Fruit fly (Drosophila melanogaster) ovary, adult (tissue): ENCODE results near the gene CG13031.

Experiments used
- CG17801 ChIP-seq: fragments of 200-800 bp; optimal IDR thresholded peaks from 2 replicates; lab custom pipeline; 2019; ENCODE audit warnings: missing biosample characterization, mild to moderate bottlenecking, missing genetic modification characterization, moderate library complexity; ENCODE audit not compliant: partially characterized antibody

Gene CG13031

DNA sequence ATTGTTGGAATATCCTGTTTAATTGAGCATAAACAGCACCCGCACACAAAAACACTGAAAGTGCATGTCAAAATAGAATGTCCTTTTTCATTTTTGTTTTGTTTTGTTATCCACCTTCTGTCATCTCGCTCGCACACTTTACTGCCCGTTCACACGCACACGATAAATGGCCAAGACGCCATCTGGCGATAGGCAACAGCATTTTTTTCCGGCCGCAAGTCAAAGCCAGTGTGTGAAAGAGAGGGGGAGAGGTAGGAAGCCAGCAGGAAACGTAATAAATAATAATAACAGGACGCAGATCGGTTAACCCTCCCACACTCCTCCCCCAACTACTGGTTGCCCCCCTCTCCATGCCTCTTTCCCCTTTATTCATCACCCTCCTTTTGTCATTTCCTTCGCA is 45.2 kb downstream of the CG13031 start:
- TF ChIP-seq CG17801 (GFP tag; lab: Kevin White, UChicago) = no peak

DNA sequence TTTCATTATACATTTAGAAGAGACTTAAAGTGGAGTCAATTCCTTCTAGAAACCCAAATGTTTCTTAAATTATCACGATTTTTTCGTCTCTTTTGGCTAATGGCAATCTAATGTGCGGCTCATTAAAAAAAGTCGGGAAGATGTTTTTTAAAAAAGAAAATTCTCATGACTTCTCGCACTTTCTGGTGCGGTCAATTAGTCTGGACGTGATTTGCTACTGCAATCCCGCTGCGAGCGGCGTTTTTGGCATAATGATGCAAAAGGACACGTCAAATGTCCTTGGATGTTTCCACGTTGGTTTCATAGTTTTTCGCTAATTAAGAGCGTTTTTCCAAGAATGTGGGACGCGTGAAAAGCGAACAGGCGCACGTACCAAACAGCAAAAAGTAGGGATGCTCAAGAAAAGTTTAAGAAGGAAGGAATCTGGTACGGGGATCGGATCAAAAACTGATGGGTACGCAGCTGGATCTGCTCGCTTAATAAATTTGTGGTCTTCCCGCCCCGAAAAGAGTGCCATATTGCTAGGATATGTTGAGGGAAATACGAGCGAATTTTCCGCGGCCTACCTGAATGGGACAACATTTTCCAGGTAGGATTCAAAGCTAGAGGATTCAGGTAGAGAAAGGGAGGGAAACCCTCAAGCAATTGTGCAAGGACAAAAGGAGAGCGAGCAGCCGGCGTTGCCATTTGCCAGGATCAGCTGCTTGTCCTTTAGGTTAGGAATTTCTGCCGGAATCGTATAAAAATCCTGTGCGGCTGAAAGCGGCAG is 48.3 kb downstream of the CG13031 start:
- no peak for TF ChIP-seq CG17801 (GFP tag; lab: Kevin White, UChicago)
